Fruit fly (Drosophila melanogaster): ENCODE data around the gene Hakai.

The Hakai gene

DNA sequence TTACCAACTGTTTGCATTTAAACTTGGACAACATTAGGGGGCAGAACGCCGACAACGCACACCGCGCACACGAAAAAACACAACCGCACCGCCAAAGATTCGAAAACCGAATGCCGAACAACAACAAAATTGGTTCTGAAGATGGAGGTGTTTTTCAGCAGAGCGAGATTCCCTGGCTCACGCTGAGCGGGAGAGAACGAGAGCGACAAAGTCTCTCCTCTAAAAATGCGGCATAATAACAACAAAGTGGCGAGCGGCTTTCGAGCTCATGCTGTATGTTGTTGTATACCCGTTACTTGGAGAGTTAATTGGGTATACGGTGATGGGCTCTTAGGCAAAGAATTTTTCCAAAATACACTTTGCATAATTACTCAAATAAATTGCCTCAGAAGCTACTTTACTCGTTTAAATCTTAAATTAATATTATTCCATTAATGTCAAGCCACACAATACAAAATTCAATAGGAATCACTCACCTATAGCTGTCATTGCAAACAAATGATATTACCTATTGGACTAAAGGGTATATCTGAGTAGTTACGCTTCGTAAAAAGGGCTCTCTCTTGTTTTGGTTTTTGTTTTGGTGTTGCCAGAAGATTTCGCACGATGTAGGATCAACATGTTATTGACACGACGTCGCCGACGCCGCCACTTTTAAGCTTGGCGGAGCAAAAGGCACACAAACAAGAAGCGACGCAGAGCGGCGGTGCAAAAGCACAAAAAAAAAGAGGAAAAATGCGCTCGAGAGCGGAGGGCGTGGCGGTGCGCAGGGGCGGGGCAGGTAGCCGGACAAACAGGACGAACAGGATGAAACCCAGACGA is 9.6 kb downstream of the Hakai start (continued):
- TF ChIP-seq CG6765 (GFP tag; optimal IDR thresholded peaks at IDR 0.05), result peak; percentile 45
- TF ChIP-seq CG14965 (GFP tag; optimal IDR thresholded peaks at IDR 0.05; ENCODE audit: borderline replicate concordance), result no peak
- peak in 1 of 2 experiments; percentile 62 for TF ChIP-seq pan (optimal IDR thresholded peaks at IDR 0.05)
- no peak for TF ChIP-seq pan (GFP tag; optimal IDR thresholded peaks at IDR 0.05 in 1 of 2, IDR thresholded peaks at IDR 0.05 in 1 of 2)
- TF ChIP-seq CG31365 (tag; optimal IDR thresholded peaks at IDR 0.05), result peak; percentile 26
- TF ChIP-seq dan (GFP tag; IDR thresholded peaks at IDR 0.05), result no peak
- TF ChIP-seq CG4282 (GFP tag; optimal IDR thresholded peaks at IDR 0.05), result no peak
- no peak for TF ChIP-seq Awh (GFP tag; IDR thresholded peaks at IDR 0.05)
- peak; percentile 40; the same call in 1 of the 2 replicates for TF ChIP-seq H2.0 (GFP tag; IDR thresholded peaks at IDR 0.05)
- TF ChIP-seq CG2199 (GFP tag; IDR thresholded peaks at IDR 0.05), result 0 out of 3 replicates have a peak, but pooled peaks have one; percentile 15
- peak; percentile 68 for TF ChIP-seq CG12155 (GFP tag; optimal IDR thresholded peaks at IDR 0.05)
- peak; percentile 59 for TF ChIP-seq Blimp-1 (GFP tag; optimal IDR thresholded peaks at IDR 0.05)
- peak; percentile 76 for TF ChIP-seq CG7839 (tag; optimal IDR thresholded peaks at IDR 0.05)
- TF ChIP-seq yki (optimal IDR thresholded peaks at IDR 0.05), result peak; percentile 46
- TF ChIP-seq CG3281 (GFP tag; optimal IDR thresholded peaks at IDR 0.05), result peak; percentile 78
- TF ChIP-seq Usf (GFP tag; optimal IDR thresholded peaks at IDR 0.05), result peak; percentile 34
- peak; percentile 73 for TF ChIP-seq Med (GFP tag)
- TF ChIP-seq prd (optimal IDR thresholded peaks at IDR 0.05), result no peak
- TF ChIP-seq prd (GFP tag; IDR thresholded peaks at IDR 0.05), result peak; percentile 74
- no peak for TF ChIP-seq gfzf (GFP tag; optimal IDR thresholded peaks at IDR 0.05)
- TF ChIP-seq Hey (tag; optimal IDR thresholded peaks at IDR 0.05), result no peak
- TF ChIP-seq Dp (GFP tag; optimal IDR thresholded peaks at IDR 0.05), result no peak
- peak; percentile 67 for TF ChIP-seq Bteb2 (GFP tag; optimal IDR thresholded peaks at IDR 0.05)
- 0 out of 3 replicates have a peak, but pooled peaks have one; percentile 14 for TF ChIP-seq ase (GFP tag; IDR thresholded peaks at IDR 0.05)
- no peak for TF ChIP-seq CG14050 (GFP tag; IDR thresholded peaks at IDR 0.05)
- TF ChIP-seq CG1792 (GFP tag; optimal IDR thresholded peaks at IDR 0.05), result no peak
- peak; percentile 66 for TF ChIP-seq CG15514 (GFP tag; optimal IDR thresholded peaks at IDR 0.05)
- TF ChIP-seq row (GFP tag; IDR thresholded peaks at IDR 0.05), result peak; percentile 96
- no peak for TF ChIP-seq nerfin-2 (GFP tag; IDR thresholded peaks at IDR 0.05; ENCODE audit: partially characterized antibody)
- TF ChIP-seq CG13296 (GFP tag; optimal IDR thresholded peaks at IDR 0.05), result peak; percentile 72
- peak; percentile 47 for TF ChIP-seq CG10274 (GFP tag; optimal IDR thresholded peaks at IDR 0.05)
- TF ChIP-seq zen (tag; optimal IDR thresholded peaks at IDR 0.05), result no peak
- TF ChIP-seq CG17359 (tag; optimal IDR thresholded peaks at IDR 0.05), result peak; percentile 70
- TF ChIP-seq inv (GFP tag; IDR thresholded peaks at IDR 0.05; ENCODE audit: partially characterized antibody), result no peak
- TF ChIP-seq lbe (GFP tag; optimal IDR thresholded peaks at IDR 0.05), result peak; percentile 93
- peak; percentile 62 for TF ChIP-seq phol (tag; optimal IDR thresholded peaks at IDR 0.05)
- no peak for TF ChIP-seq sr (GFP tag; IDR thresholded peaks at IDR 0.05)
- TF ChIP-seq insv (GFP tag; optimal IDR thresholded peaks at IDR 0.05), result peak in 1 of 2 experiments; percentile 13
- TF ChIP-seq wdn (GFP tag; IDR thresholded peaks at IDR 0.05), result 0 out of 2 replicates have a peak, but pooled peaks have one; percentile 13
- TF ChIP-seq sna (GFP tag; IDR thresholded peaks at IDR 0.05; ENCODE audit: partially characterized antibody), result no peak
- TF ChIP-seq chif (GFP tag; optimal IDR thresholded peaks at IDR 0.05), result peak in 1 of 2 experiments; percentile 55
- no peak; the same call in 1 of the 2 replicates for TF ChIP-seq CG5953 (GFP tag; IDR thresholded peaks at IDR 0.05)
- TF ChIP-seq CG14014 (GFP tag; IDR thresholded peaks at IDR 0.05), result peak; percentile 62
- peak; percentile 75 for TF ChIP-seq CG15269 (tag; optimal IDR thresholded peaks at IDR 0.05)
- peak; percentile 71 for TF ChIP-seq CG6689 (GFP tag; IDR thresholded peaks at IDR 0.05)
- peak; percentile 12 for TF ChIP-seq bab2 (GFP tag; optimal IDR thresholded peaks at IDR 0.05)
- TF ChIP-seq hb (GFP tag; IDR thresholded peaks at IDR 0.05; ENCODE audit: partially characterized antibody), result no peak
- 0 out of 2 replicates have a peak, but pooled peaks have one; percentile 42 for TF ChIP-seq aop (GFP tag; IDR thresholded peaks at IDR 0.05)
- no peak; the same call in 2 of the 3 replicates for TF ChIP-seq otp (GFP tag; IDR thresholded peaks at IDR 0.05)

All from whole organism, embryonic.